Worm (Caenorhabditis elegans) whole organism, L4 larva: ENCODE data around the gene C25A11.2.

ENCODE experiments used
- F44E2.7 ChIP-seq: fragments of 200-800 bp; sonication (Bioruptor generic); IDR thresholded peaks from 2 replicates; pipeline ENCODE4 v2.1.2; 2022; ENCODE audit warnings: missing genetic modification characterization, missing compliant biosample characterization
- R02D3.7 ChIP-seq: fragments of 150-350 bp; sonication (generic microtip); optimal IDR thresholded peaks from 3 replicates; lab custom pipeline; 2014; ENCODE audit warnings: missing biosample characterization, missing genetic modification characterization
- T20F7.1 ChIP-seq: fragments of 200-800 bp; sonication (Bioruptor generic); optimal IDR thresholded peaks from 2 replicates; lab custom pipeline; 2018; ENCODE audit warnings: mild to moderate bottlenecking, missing genetic modification characterization, missing compliant biosample characterization
- Y105C5A.15 ChIP-seq: fragments of 200-800 bp; sonication (Bioruptor generic); IDR thresholded peaks from 2 replicates; pipeline ENCODE4 v1.3.6; 2022; ENCODE audit warnings: missing genetic modification characterization, missing compliant biosample characterization
- Y48G9A.11 ChIP-seq: fragments of 200-800 bp; sonication (Bioruptor generic); IDR thresholded peaks from 2 replicates; pipeline ENCODE4 v1.3.6; 2022; ENCODE audit warnings: missing genetic modification reagents, missing genetic modification characterization, missing compliant biosample characterization
- aly-2 ChIP-seq: sonication (generic microtip); optimal IDR thresholded peaks from 2 replicates; lab custom pipeline; 2018; ENCODE audit warnings: missing biosample characterization, missing genetic modification characterization
- arid-1 ChIP-seq: fragments of 200-800 bp; sonication (Bioruptor generic); conservative IDR thresholded peaks from 2 replicates; pipeline ENCODE4 v1.3.6; 2022; ENCODE audit warnings: missing genetic modification reagents, missing genetic modification characterization, missing compliant biosample characterization
- ceh-32 ChIP-seq: sonication (generic microtip); optimal IDR thresholded peaks from 2 replicates; lab custom pipeline; 2016; ENCODE audit warnings: mild to moderate bottlenecking, missing genetic modification characterization, missing compliant biosample characterization; ENCODE audit not compliant: poor library complexity
- ceh-44 ChIP-seq: fragments of 200-800 bp; sonication (Bioruptor generic); IDR thresholded peaks from 2 replicates; pipeline ENCODE4 v1.3.6; 2022; ENCODE audit warnings: missing genetic modification reagents, missing genetic modification characterization, missing compliant biosample characterization
- ceh-82 ChIP-seq: sonication (generic microtip); optimal IDR thresholded peaks from 2 replicates; lab custom pipeline; 2017; ENCODE audit warnings: missing biosample characterization, missing genetic modification characterization
- ces-1 ChIP-seq: fragments of 150-350 bp; sonication (generic microtip); optimal IDR thresholded peaks from 4 replicates; lab custom pipeline; 2014; ENCODE audit warnings: missing biosample characterization, missing genetic modification reagents, missing genetic modification characterization
- ctbp-1 ChIP-seq: fragments of 200-800 bp; sonication (Bioruptor generic); IDR thresholded peaks from 2 replicates; pipeline ENCODE4 v1.3.6; 2022; ENCODE audit warnings: missing genetic modification reagents, missing genetic modification characterization, missing compliant biosample characterization
- daf-12 ChIP-seq: fragments of 150-350 bp; optimal IDR thresholded peaks from 2 replicates; lab custom pipeline; 2014; ENCODE audit warnings: missing biosample characterization, missing genetic modification reagents, missing genetic modification characterization
- daf-16 ChIP-seq, 3 experiments: sonication (generic microtip); optimal IDR thresholded peaks; 2 replicates each; lab custom pipeline; 2016 to 2017; ENCODE audit warnings: missing genetic modification characterization in 3 of 3, missing genetic modification reagents in 3 of 3, mild to moderate bottlenecking in 2 of 3, missing compliant biosample characterization in 2 of 3, missing biosample characterization in 1 of 3, moderate library complexity in 1 of 3
- dmd-6 ChIP-seq: fragments of 200-800 bp; sonication (Bioruptor generic); IDR thresholded peaks from 2 replicates; pipeline ENCODE4 v1.3.6; 2022; ENCODE audit warnings: missing genetic modification reagents, missing genetic modification characterization, missing compliant biosample characterization
- duxl-1 ChIP-seq: sonication (generic microtip); optimal IDR thresholded peaks from 2 replicates; lab custom pipeline; 2016; ENCODE audit warnings: mild to moderate bottlenecking, missing genetic modification characterization, moderate library complexity, missing compliant biosample characterization; ENCODE audit not compliant: poor library complexity
- fkh-10 ChIP-seq: fragments of 150-350 bp; optimal IDR thresholded peaks from 2 replicates; lab custom pipeline; 2014; ENCODE audit warnings: missing biosample characterization, missing genetic modification reagents, missing genetic modification characterization
- hlh-11 ChIP-seq: fragments of 200-800 bp; sonication (Bioruptor generic); optimal IDR thresholded peaks from 2 replicates; lab custom pipeline; 2018; ENCODE audit warnings: mild to moderate bottlenecking, missing genetic modification characterization, missing compliant biosample characterization
- hlh-30 ChIP-seq: sonication (generic microtip); optimal IDR thresholded peaks from 2 replicates; lab custom pipeline; 2017; ENCODE audit warnings: antibody characterized with exemption, mild to moderate bottlenecking, missing genetic modification characterization, missing compliant biosample characterization; ENCODE audit not compliant: insufficient read depth
- hmg-1.1 ChIP-seq: fragments of 200-800 bp; sonication (Bioruptor generic); IDR thresholded peaks from 2 replicates; pipeline ENCODE4 v1.3.6; 2022; ENCODE audit warnings: missing genetic modification reagents, missing genetic modification characterization, missing compliant biosample characterization
- madf-9 ChIP-seq: fragments of 200-800 bp; sonication (Bioruptor generic); conservative IDR thresholded peaks from 2 replicates; pipeline ENCODE4 v1.3.6; 2022; ENCODE audit warnings: missing genetic modification reagents, missing genetic modification characterization, missing compliant biosample characterization
- mdl-1 ChIP-seq, 2 experiments: fragments of 150-350 bp in 1 of 2; sonication (generic microtip) in 1 of 2; optimal IDR thresholded peaks; 2 replicates each; lab custom pipeline; 2014 to 2017; ENCODE audit warnings: missing biosample characterization in 2 of 2, missing genetic modification characterization in 2 of 2
- mep-1 ChIP-seq: fragments of 150-350 bp; sonication (generic microtip); optimal IDR thresholded peaks from 3 replicates; lab custom pipeline; 2014; ENCODE audit warnings: missing biosample characterization, missing genetic modification characterization
- mes-2 ChIP-seq: sonication (generic microtip); optimal IDR thresholded peaks from 2 replicates; lab custom pipeline; 2016; ENCODE audit warnings: missing genotype, mild to moderate bottlenecking, missing genetic modification characterization, missing compliant biosample characterization; ENCODE audit not compliant: poor library complexity, severe bottlenecking
- mxl-2 ChIP-seq: fragments of 200-800 bp; sonication (Bioruptor generic); conservative IDR thresholded peaks from 2 replicates; pipeline ENCODE4 v1.3.6; 2022; ENCODE audit warnings: missing genetic modification reagents, missing genetic modification characterization, missing compliant biosample characterization
- mxl-3 ChIP-seq: fragments of 200-800 bp; sonication (Bioruptor generic); optimal IDR thresholded peaks from 2 replicates; lab custom pipeline; 2018; ENCODE audit warnings: mild to moderate bottlenecking, missing genetic modification characterization, missing compliant biosample characterization
- nhr-111 ChIP-seq: fragments of 200-800 bp; sonication (Bioruptor generic); optimal IDR thresholded peaks from 2 replicates; lab custom pipeline; 2018; ENCODE audit warnings: mild to moderate bottlenecking, missing genetic modification characterization, missing compliant biosample characterization
- nhr-25 ChIP-seq: sonication (generic microtip); optimal IDR thresholded peaks from 2 replicates; lab custom pipeline; 2017; ENCODE audit warnings: missing genetic modification characterization, mild to moderate bottlenecking, missing compliant biosample characterization, antibody characterized with exemption, moderate library complexity, borderline replicate concordance; ENCODE audit not compliant: insufficient read depth
- nhr-28 ChIP-seq: fragments of 150-350 bp; optimal IDR thresholded peaks from 2 replicates; lab custom pipeline; 2014; ENCODE audit warnings: missing biosample characterization, missing genetic modification characterization
- nhr-48 ChIP-seq: sonication (generic microtip); optimal IDR thresholded peaks from 2 replicates; lab custom pipeline; 2016; ENCODE audit warnings: mild to moderate bottlenecking, missing genetic modification characterization, missing compliant biosample characterization
- pha-4 ChIP-seq, 2 experiments: fragments of 150-350 bp in 1 of 2; fragments of 200-800 bp in 1 of 2; sonication (Bioruptor generic) in 1 of 2; IDR thresholded peaks in 1 of 2; optimal IDR thresholded peaks in 1 of 2; 2 replicates each; pipeline versions ENCODE4 v1.3.6 to Lab custom; 2014 to 2022; ENCODE audit warnings: missing genetic modification characterization in 2 of 2, missing genetic modification reagents in 2 of 2, missing biosample characterization in 1 of 2, missing compliant biosample characterization in 1 of 2
- php-3 ChIP-seq: fragments of 200-800 bp; sonication (Bioruptor generic); IDR thresholded peaks from 2 replicates; pipeline ENCODE4 v1.3.6; 2022; ENCODE audit warnings: missing genetic modification reagents, missing genetic modification characterization, missing compliant biosample characterization
- pqm-1 ChIP-seq: sonication (generic microtip); optimal IDR thresholded peaks from 2 replicates; lab custom pipeline; 2017; ENCODE audit warnings: missing biosample characterization, missing genetic modification characterization
- rbr-2 ChIP-seq: sonication (generic microtip); optimal IDR thresholded peaks from 2 replicates; lab custom pipeline; 2016; ENCODE audit warnings: missing genotype, missing genetic modification characterization, missing compliant biosample characterization
- sdz-12 ChIP-seq: fragments of 200-800 bp; sonication (Bioruptor generic); optimal IDR thresholded peaks from 2 replicates; lab custom pipeline; 2018; ENCODE audit warnings: mild to moderate bottlenecking, missing genetic modification characterization, missing compliant biosample characterization
- set-16 ChIP-seq: fragments of 200-800 bp; sonication (Bioruptor generic); IDR thresholded peaks from 2 replicates; pipeline ENCODE4 v1.3.6; 2022; ENCODE audit warnings: missing genetic modification reagents, missing genetic modification characterization, missing compliant biosample characterization
- skn-1 ChIP-seq: fragments of 150-350 bp; optimal IDR thresholded peaks from 2 replicates; lab custom pipeline; 2014; ENCODE audit warnings: missing biosample characterization, missing genetic modification characterization
- snpc-1.2 ChIP-seq: fragments of 200-800 bp; sonication (Bioruptor generic); IDR thresholded peaks from 2 replicates; pipeline ENCODE4 v1.3.6; 2022; ENCODE audit warnings: missing genetic modification reagents, missing genetic modification characterization, missing compliant biosample characterization
- spr-1 ChIP-seq: sonication (generic microtip); optimal IDR thresholded peaks from 2 replicates; lab custom pipeline; 2016; ENCODE audit warnings: mild to moderate bottlenecking, missing genetic modification characterization, missing compliant biosample characterization
- tra-1 ChIP-seq: fragments of 200-800 bp; sonication (Bioruptor generic); IDR thresholded peaks from 2 replicates; pipeline ENCODE4 v1.3.6; 2022; ENCODE audit warnings: missing genetic modification reagents, missing genetic modification characterization, missing compliant biosample characterization
- unc-130 ChIP-seq: sonication (generic microtip); optimal IDR thresholded peaks from 2 replicates; lab custom pipeline; 2016; ENCODE audit warnings: missing genetic modification reagents, missing genetic modification characterization, missing compliant biosample characterization
- unc-39 ChIP-seq: sonication (generic microtip); optimal IDR thresholded peaks from 2 replicates; lab custom pipeline; 2017; ENCODE audit warnings: missing biosample characterization, missing genetic modification characterization
- unc-62 ChIP-seq, 3 experiments: fragments of 150-350 bp in 1 of 3; sonication (generic microtip); optimal IDR thresholded peaks in 2 of 3; peaks in 1 of 3; 1 replicate in 1 of 3; 2 replicates in 2 of 3; lab custom pipeline; 2014 to 2017; ENCODE audit warnings: missing biosample characterization in 3 of 3, missing genetic modification characterization in 3 of 3, missing genetic modification reagents in 3 of 3, missing genotype in 1 of 3
- zag-1 ChIP-seq: fragments of 150-350 bp; optimal IDR thresholded peaks from 2 replicates; lab custom pipeline; 2014; ENCODE audit warnings: missing biosample characterization, missing genetic modification characterization
- ztf-11 ChIP-seq: fragments of 150-350 bp; optimal IDR thresholded peaks from 2 replicates; lab custom pipeline; 2014; ENCODE audit warnings: missing biosample characterization, missing genetic modification characterization

C25A11.2 gene

ce11 chrX:9113829-9114228 is at the start of gene C25A11.2 (continued):
- no peak for TF ChIP-seq Y105C5A.15
- TF ChIP-seq skn-1: no peak
- TF ChIP-seq Y48G9A.11 (GFP tag; lab: Robert Waterston, UW): no peak
- peak; percentile 14; the same call in 1 of the 2 replicates for TF ChIP-seq dmd-6 (GFP tag; lab: Robert Waterston, UW)
- TF ChIP-seq ceh-32: no peak
- TF ChIP-seq nhr-25 (tag; lab: Kevin White, UChicago): no peak
- TF ChIP-seq ceh-44 (GFP tag; lab: Robert Waterston, UW): no peak
- TF ChIP-seq sdz-12 (GFP tag; lab: Kevin White, UChicago): no peak
- TF ChIP-seq ces-1 (GFP tag; lab: Kevin White, UChicago): no peak
- TF ChIP-seq R02D3.7: no peak
- no peak for TF ChIP-seq unc-130 (GFP tag; lab: Kevin White, UChicago)
- no peak for TF ChIP-seq daf-12 (tag; lab: Kevin White, UChicago)
- peak; percentile 13 for TF ChIP-seq hlh-11 (tag; lab: Kevin White, UChicago)
- TF ChIP-seq madf-9 (GFP tag; lab: Robert Waterston, UW): no peak
- no peak for TF ChIP-seq nhr-48 (tag; lab: Kevin White, UChicago)
- no peak for TF ChIP-seq hlh-30
- TF ChIP-seq tra-1 (GFP tag; lab: Robert Waterston, UW): no peak
- TF ChIP-seq aly-2 (tag; lab: Kevin White, UChicago): no peak
- no peak for TF ChIP-seq nhr-111
- no peak for TF ChIP-seq duxl-1 (tag; lab: Kevin White, UChicago)
- no peak for TF ChIP-seq F44E2.7 (GFP tag; lab: Robert Waterston, UW)
- no peak for TF ChIP-seq php-3 (GFP tag; lab: Robert Waterston, UW)
- TF ChIP-seq nhr-28: no peak
- no peak for TF ChIP-seq ceh-82 (tag; lab: Kevin White, UChicago)
- peak; percentile 45 for TF ChIP-seq mep-1 (tag; lab: Kevin White, UChicago)
- TF ChIP-seq ztf-11: no peak
- TF ChIP-seq hmg-1.1 (GFP tag; lab: Robert Waterston, UW): peak; percentile 72
- TF ChIP-seq zag-1 (tag; lab: Kevin White, UChicago): no peak
- no peak for TF ChIP-seq T20F7.1
- no peak for TF ChIP-seq ctbp-1 (GFP tag; lab: Robert Waterston, UW)
- TF ChIP-seq pha-4 (GFP tag; IDR thresholded peaks at IDR 0.05; lab: Robert Waterston, UW): 0 out of 2 replicates have a peak, but pooled peaks have one; percentile 13
- TF ChIP-seq pha-4 (tag; optimal IDR thresholded peaks at IDR 0.05; lab: Kevin White, UChicago): no peak
- no peak for TF ChIP-seq snpc-1.2 (GFP tag; lab: Robert Waterston, UW)

- TF ChIP-seq unc-62 (GFP tag; optimal IDR thresholded peaks at IDR 0.05 in 1 of 2; lab: Kevin White, UChicago) (peak in 1 of 2 experiments; percentile 95), unc-62 (tag; optimal IDR thresholded peaks at IDR 0.05; lab: Kevin White, UChicago) (no peak), arid-1 (GFP tag; lab: Robert Waterston, UW) (no peak), spr-1 (tag; lab: Kevin White, UChicago) (no peak), unc-39 (tag; lab: Kevin White, UChicago) (no peak), mxl-2 (GFP tag; lab: Robert Waterston, UW) (no peak)
These were observed 46.5 kb upstream of the C25A11.2 start for ce11 chrX:9067230-9067822.

- TF ChIP-seq hlh-11 (tag; lab: Kevin White, UChicago) (peak; percentile 56), skn-1 (no peak), hmg-1.1 (GFP tag; lab: Robert Waterston, UW) (peak; percentile 67), hlh-30 (peak; percentile 42), mes-2 (peak; percentile 70), ceh-44 (GFP tag; lab: Robert Waterston, UW) (no peak), unc-62 (GFP tag; optimal IDR thresholded peaks at IDR 0.05 in 1 of 2; lab: Kevin White, UChicago) (peak in 1 of 2 experiments; percentile 89), unc-62 (tag; optimal IDR thresholded peaks at IDR 0.05; lab: Kevin White, UChicago) (no peak), daf-16 (GFP tag; optimal IDR thresholded peaks at IDR 0.05; lab: Kevin White, UChicago) (no peak), daf-16 (tag; optimal IDR thresholded peaks at IDR 0.05; lab: Kevin White, UChicago) (no peak), ceh-32 (no peak), rbr-2 (tag; lab: Kevin White, UChicago) (peak; percentile 22), set-16 (GFP tag; lab: Robert Waterston, UW) (no peak), mxl-3 (GFP tag; lab: Kevin White, UChicago) (peak; percentile 37), fkh-10 (GFP tag; lab: Kevin White, UChicago) (peak; percentile 22), pqm-1 (tag; lab: Kevin White, UChicago) (no peak), mep-1 (tag; lab: Kevin White, UChicago) (peak; percentile 82), mdl-1 (tag; optimal IDR thresholded peaks at IDR 0.05; lab: Kevin White, UChicago) (peak in 1 of 2 experiments; percentile 63)
These were observed 45.8 kb upstream of the C25A11.2 start for ce11 chrX:9068075-9068474.
